Worm (Caenorhabditis elegans) whole organism, young adult: Measurements from ENCODE around the gene mcm-6.

Experiments used
- cebp-2 ChIP-seq: fragments of 200-800 bp; sonication (Bioruptor generic); IDR thresholded peaks from 2 replicates; pipeline ENCODE4 v1.3.6; 2022; ENCODE audit warnings: missing genetic modification characterization, missing compliant biosample characterization
- hlh-12 ChIP-seq: sonication (generic microtip); optimal IDR thresholded peaks from 2 replicates; lab custom pipeline; 2016; ENCODE audit warnings: missing genetic modification characterization, missing compliant biosample characterization
- let-526 ChIP-seq: fragments of 200-800 bp; sonication (Bioruptor generic); IDR thresholded peaks from 2 replicates; pipeline ENCODE4 v1.3.6; 2022; ENCODE audit warnings: missing genetic modification reagents, missing genetic modification characterization, missing compliant biosample characterization
- rcor-1 ChIP-seq: fragments of 200-800 bp; sonication (Bioruptor generic); IDR thresholded peaks from 2 replicates; pipeline ENCODE4 v1.3.6; 2022; ENCODE audit warnings: missing genetic modification reagents, missing genetic modification characterization, missing compliant biosample characterization
- ztf-18 ChIP-seq: sonication (generic microtip); optimal IDR thresholded peaks from 2 replicates; lab custom pipeline; 2016; ENCODE audit warnings: missing genotype, mild to moderate bottlenecking, missing genetic modification characterization, missing compliant biosample characterization

ce11 chrIII:9779080-9779479 lies 15.1 kb upstream of the mcm-6 start:
- no peak for TF ChIP-seq cebp-2
- TF ChIP-seq let-526 = no peak
- TF ChIP-seq hlh-12 = no peak
- TF ChIP-seq ztf-18 (tag; lab: Kevin White, UChicago) = no peak
- TF ChIP-seq rcor-1 (GFP tag; lab: Robert Waterston, UW) = no peak
